Fruit fly (Drosophila melanogaster) whole organism, embryonic: Measurements from ENCODE around the gene abs.
A peak's percentile ranks its signal among the peaks of the same experiment; 100 is the strongest.

Experiments
- Bteb2 ChIP-seq: fragments of 200-800 bp; sonication (Bioruptor generic); optimal IDR thresholded peaks from 2 replicates; lab custom pipeline; 2016; ENCODE audit warnings: missing biosample characterization, missing genetic modification characterization
- CG10209 ChIP-seq: fragments of 200-800 bp; sonication (Bioruptor generic); optimal IDR thresholded peaks from 3 replicates; lab custom pipeline; 2017; ENCODE audit warnings: missing biosample characterization, mild to moderate bottlenecking, missing genetic modification characterization, missing genetic modification reagents
- CG10274 ChIP-seq: fragments of 200-800 bp; sonication (Bioruptor generic); optimal IDR thresholded peaks from 3 replicates; lab custom pipeline; 2017; ENCODE audit warnings: missing biosample characterization, mild to moderate bottlenecking, missing genetic modification characterization
- CG11085 ChIP-seq: fragments of 200-800 bp; sonication (Bioruptor generic); IDR thresholded peaks from 2 replicates; pipeline ENCODE4 v1.3.6; 2022; ENCODE audit warnings: missing biosample characterization, missing genetic modification characterization
- CG12236 ChIP-seq: fragments of 200-800 bp; sonication (Bioruptor generic); optimal IDR thresholded peaks from 2 replicates; lab custom pipeline; 2016; ENCODE audit warnings: missing biosample characterization, missing genetic modification characterization
- CG13775 ChIP-seq: fragments of 200-800 bp; sonication (Bioruptor generic); optimal IDR thresholded peaks from 3 replicates; lab custom pipeline; 2017; ENCODE audit warnings: missing biosample characterization, mild to moderate bottlenecking, missing genetic modification characterization
- CG14710 ChIP-seq: fragments of 200-800 bp; sonication (Bioruptor generic); optimal IDR thresholded peaks from 3 replicates; lab custom pipeline; 2019; ENCODE audit warnings: missing biosample characterization, mild to moderate bottlenecking, missing genetic modification characterization, moderate library complexity
- CG15514 ChIP-seq: fragments of 200-800 bp; sonication (Bioruptor generic); optimal IDR thresholded peaks from 3 replicates; lab custom pipeline; 2017; ENCODE audit warnings: missing biosample characterization, missing genetic modification characterization, mild to moderate bottlenecking, moderate library complexity, missing genetic modification reagents
- CG15696 ChIP-seq: fragments of 200-800 bp; sonication (Bioruptor generic); optimal IDR thresholded peaks from 2 replicates; lab custom pipeline; 2019; ENCODE audit warnings: missing biosample characterization, mild to moderate bottlenecking, missing genetic modification characterization, moderate library complexity
- CG16815 ChIP-seq: fragments of 200-800 bp; sonication (Bioruptor generic); optimal IDR thresholded peaks from 3 replicates; lab custom pipeline; 2017; ENCODE audit warnings: missing biosample characterization, mild to moderate bottlenecking, missing genetic modification characterization
- CG17328 ChIP-seq: fragments of 200-800 bp; sonication (Bioruptor generic); IDR thresholded peaks from 2 replicates; pipeline ENCODE4 v1.3.6; 2022; ENCODE audit warnings: missing biosample characterization, missing genetic modification characterization
- CG17361 ChIP-seq: fragments of 200-800 bp; sonication (Bioruptor generic); IDR thresholded peaks from 3 replicates; pipeline ENCODE4 v1.3.6; 2022; ENCODE audit warnings: missing biosample characterization, missing genetic modification characterization
- CG2199 ChIP-seq: fragments of 200-800 bp; sonication (Bioruptor generic); IDR thresholded peaks from 3 replicates; pipeline ENCODE4 v1.3.6; 2022; ENCODE audit warnings: missing biosample characterization, missing genetic modification characterization
- CG2202 ChIP-seq: fragments of 200-800 bp; sonication (Bioruptor generic); optimal IDR thresholded peaks from 2 replicates; lab custom pipeline; 2018; ENCODE audit warnings: missing biosample characterization, mild to moderate bottlenecking, missing genetic modification characterization
- CG30403 ChIP-seq: fragments of 200-800 bp; sonication (Bioruptor generic); optimal IDR thresholded peaks from 3 replicates; lab custom pipeline; 2016; ENCODE audit warnings: missing biosample characterization, missing genetic modification characterization
- CG31388 ChIP-seq: fragments of 200-800 bp; sonication (Bioruptor generic); optimal IDR thresholded peaks from 2 replicates; lab custom pipeline; 2016; ENCODE audit warnings: missing biosample characterization, missing genetic modification characterization
- CG3995 ChIP-seq: fragments of 200-800 bp; sonication (Bioruptor generic); optimal IDR thresholded peaks from 3 replicates; lab custom pipeline; 2016; ENCODE audit warnings: missing biosample characterization, missing genetic modification characterization
- CG42726 ChIP-seq: fragments of 200-800 bp; sonication (Bioruptor generic); IDR thresholded peaks from 2 replicates; pipeline ENCODE4 v1.3.6; 2022; ENCODE audit warnings: missing biosample characterization, missing genetic modification characterization; ENCODE audit not compliant: partially characterized antibody
- CG4424 ChIP-seq: fragments of 200-800 bp; sonication (Bioruptor generic); optimal IDR thresholded peaks from 3 replicates; lab custom pipeline; 2016; ENCODE audit warnings: missing biosample characterization, missing genetic modification characterization
- CG4617 ChIP-seq: fragments of 200-800 bp; sonication (Bioruptor generic); optimal IDR thresholded peaks from 3 replicates; lab custom pipeline; 2016; ENCODE audit warnings: missing biosample characterization, missing genetic modification characterization, borderline replicate concordance
- CG6175 ChIP-seq: fragments of 200-800 bp; sonication (Bioruptor generic); IDR thresholded peaks from 3 replicates; pipeline ENCODE4 v1.3.6; 2022; ENCODE audit warnings: missing biosample characterization, missing genetic modification characterization
- CG8089 ChIP-seq: fragments of 200-800 bp; sonication (Bioruptor generic); optimal IDR thresholded peaks from 3 replicates; lab custom pipeline; 2016; ENCODE audit warnings: missing biosample characterization, missing genetic modification characterization
- CG9437 ChIP-seq: fragments of 200-800 bp; sonication (Bioruptor generic); optimal IDR thresholded peaks from 2 replicates; lab custom pipeline; 2018; ENCODE audit warnings: missing biosample characterization, mild to moderate bottlenecking, missing genetic modification characterization
- Hr78 ChIP-seq, 2 experiments: fragments of 200-800 bp in 1 of 2; fragments of >200 bp in 1 of 2; sonication (Bioruptor generic) in 1 of 2; optimal IDR thresholded peaks; 2 replicates each; lab custom pipeline; 2017 to 2019; ENCODE audit warnings: missing biosample characterization in 2 of 2, missing genetic modification characterization in 2 of 2, mild to moderate bottlenecking in 1 of 2, moderate library complexity in 1 of 2
- Med ChIP-seq: fragments of 200-800 bp; sonication (Bioruptor generic); peaks from one replicate; lab custom pipeline; 2016; ENCODE audit warnings: missing biosample characterization, missing genetic modification characterization, mild to moderate bottlenecking, inconsistent platforms, moderate library complexity
- Myb ChIP-seq: fragments of 200-800 bp; sonication (Bioruptor generic); optimal IDR thresholded peaks from 2 replicates; lab custom pipeline; 2016; ENCODE audit warnings: missing biosample characterization, missing genetic modification characterization
- Neu2 ChIP-seq: fragments of 200-800 bp; sonication (Bioruptor generic); optimal IDR thresholded peaks from 3 replicates; lab custom pipeline; 2016; ENCODE audit warnings: missing biosample characterization, missing genetic modification characterization, borderline replicate concordance
- Scr ChIP-seq: fragments of 200-800 bp; sonication (Bioruptor generic); IDR thresholded peaks from 2 replicates; pipeline ENCODE4 v1.3.6; 2022; ENCODE audit warnings: missing biosample characterization, missing genetic modification characterization; ENCODE audit not compliant: partially characterized antibody
- Stat92E ChIP-seq, 3 experiments: fragments of >200 bp in 2 of 3; fragments of 200-800 bp in 1 of 3; sonication (Bioruptor generic) in 1 of 3; optimal IDR thresholded peaks; 2 replicates each; lab custom pipeline; 2017 to 2019; ENCODE audit warnings: missing biosample characterization in 3 of 3, missing genetic modification characterization in 3 of 3, mild to moderate bottlenecking in 1 of 3, moderate library complexity in 1 of 3
- YL-1 ChIP-seq: fragments of 200-800 bp; sonication (Bioruptor generic); optimal IDR thresholded peaks from 3 replicates; lab custom pipeline; 2017; ENCODE audit warnings: missing biosample characterization, mild to moderate bottlenecking, missing genetic modification characterization
- amos ChIP-seq: fragments of 200-800 bp; sonication (Bioruptor generic); IDR thresholded peaks from 2 replicates; pipeline ENCODE4 v1.3.6; 2022; ENCODE audit warnings: missing biosample characterization, missing genetic modification characterization; ENCODE audit not compliant: partially characterized antibody
- bbx ChIP-seq: fragments of 200-800 bp; sonication (Bioruptor generic); IDR thresholded peaks from 2 replicates; pipeline ENCODE4 v1.3.6; 2022; ENCODE audit warnings: missing biosample characterization, missing genetic modification characterization; ENCODE audit not compliant: partially characterized antibody
- grau ChIP-seq: fragments of 200-800 bp; optimal IDR thresholded peaks from 3 replicates; lab custom pipeline; 2019; ENCODE audit warnings: missing biosample characterization, mild to moderate bottlenecking, missing genetic modification characterization, moderate library complexity
- nerfin-2 ChIP-seq: fragments of 200-800 bp; sonication (Bioruptor generic); IDR thresholded peaks from 2 replicates; pipeline ENCODE4 v1.3.6; 2022; ENCODE audit warnings: missing biosample characterization, missing genetic modification characterization; ENCODE audit not compliant: partially characterized antibody
- nmo ChIP-seq: fragments of 200-800 bp; sonication (Bioruptor generic); optimal IDR thresholded peaks from 2 replicates; lab custom pipeline; 2018; ENCODE audit warnings: missing biosample characterization, mild to moderate bottlenecking, missing genetic modification characterization, moderate library complexity
- pb ChIP-seq: fragments of 200-800 bp; sonication (Bioruptor generic); optimal IDR thresholded peaks from 3 replicates; lab custom pipeline; 2016; ENCODE audit warnings: missing biosample characterization, missing genetic modification characterization
- pzg ChIP-seq: fragments of 200-800 bp; sonication (Bioruptor generic); optimal IDR thresholded peaks from 3 replicates; lab custom pipeline; 2018; ENCODE audit warnings: missing biosample characterization, mild to moderate bottlenecking, missing genetic modification characterization, moderate library complexity
- row ChIP-seq: fragments of 200-800 bp; sonication (Bioruptor generic); IDR thresholded peaks from 3 replicates; pipeline ENCODE4 v1.3.6; 2022; ENCODE audit warnings: missing biosample characterization, missing genetic modification characterization
- sens ChIP-seq: fragments of 200-800 bp; sonication (Bioruptor generic); peaks from one replicate; lab custom pipeline; 2016; ENCODE audit warnings: missing biosample characterization, missing genetic modification characterization
- slbo ChIP-seq: fragments of 200-800 bp; sonication (Bioruptor generic); IDR thresholded peaks from 2 replicates; pipeline ENCODE4 v1.3.6; 2022; ENCODE audit warnings: missing biosample characterization, missing genetic modification characterization
- sna ChIP-seq: fragments of 200-800 bp; sonication (Bioruptor generic); IDR thresholded peaks from 2 replicates; pipeline ENCODE4 v1.3.6; 2022; ENCODE audit warnings: missing biosample characterization, missing genetic modification characterization; ENCODE audit not compliant: partially characterized antibody
- ssp ChIP-seq: fragments of 200-800 bp; sonication (Bioruptor generic); IDR thresholded peaks from 2 replicates; pipeline ENCODE4 v1.3.6; 2022; ENCODE audit warnings: missing biosample characterization, missing genetic modification characterization
- tgo ChIP-seq: fragments of 200-800 bp; sonication (Bioruptor generic); IDR thresholded peaks from 3 replicates; pipeline ENCODE4 v1.3.6; 2022; ENCODE audit warnings: missing biosample characterization, missing genetic modification characterization
- vnd ChIP-seq: fragments of 200-800 bp; sonication (Bioruptor generic); IDR thresholded peaks from 3 replicates; pipeline ENCODE4 v1.3.6; 2022; ENCODE audit warnings: missing biosample characterization, missing genetic modification characterization; ENCODE audit not compliant: partially characterized antibody
- zf30C ChIP-seq: fragments of 200-800 bp; sonication (Bioruptor generic); optimal IDR thresholded peaks from 3 replicates; lab custom pipeline; 2018; ENCODE audit warnings: missing biosample characterization, mild to moderate bottlenecking, missing genetic modification characterization

The abs gene

DNA sequence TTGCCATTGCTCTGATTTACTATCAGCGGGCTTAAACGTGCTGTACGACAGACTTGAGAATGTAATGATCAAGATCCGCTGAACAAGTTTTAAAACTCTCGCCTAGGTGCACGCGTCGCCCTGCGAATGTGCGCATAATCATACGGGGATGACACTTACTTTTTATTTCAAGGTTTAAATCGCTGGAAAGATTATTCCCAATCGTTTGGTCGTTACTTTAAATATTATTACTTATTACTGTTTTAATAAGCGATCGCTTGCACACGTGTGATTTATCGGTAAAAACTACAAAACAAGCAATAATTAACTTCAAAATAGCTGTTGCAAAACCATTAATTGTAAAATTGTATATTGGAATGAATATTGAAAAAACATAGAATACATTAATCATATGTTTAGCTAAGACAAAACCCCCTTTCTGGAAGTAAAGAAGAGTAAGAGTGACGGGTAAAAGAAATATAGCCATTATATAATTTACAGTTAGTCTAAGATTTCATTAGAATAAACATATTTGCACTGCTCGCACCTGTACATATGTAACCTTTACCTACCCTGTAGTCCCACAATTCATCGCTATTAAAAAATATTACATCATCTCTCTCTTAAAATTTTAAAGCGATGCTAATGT, 3.6 kb upstream of the abs start, which contains the start of gene DhpD (continued):
- no peak for TF ChIP-seq pb (GFP tag; lab: Kevin White, UChicago)
- TF ChIP-seq CG2202 (tag; lab: Kevin White, UChicago) = no peak
- no peak for TF ChIP-seq sna
- no peak for TF ChIP-seq zf30C (GFP tag; lab: Kevin White, UChicago)
- peak; percentile 87 for TF ChIP-seq sens (GFP tag; lab: Kevin White, UChicago)
- peak; percentile 37 for TF ChIP-seq Myb (GFP tag; lab: Kevin White, UChicago)
- peak; percentile 80 for TF ChIP-seq CG17328
- TF ChIP-seq CG15514 (GFP tag; lab: Kevin White, UChicago) = peak; percentile 67
- peak; percentile 75 for TF ChIP-seq CG15696 (tag; lab: Kevin White, UChicago)
- peak; percentile 93 for TF ChIP-seq Med (GFP tag; lab: Kevin White, UChicago)
- no peak for TF ChIP-seq CG10274

DNA sequence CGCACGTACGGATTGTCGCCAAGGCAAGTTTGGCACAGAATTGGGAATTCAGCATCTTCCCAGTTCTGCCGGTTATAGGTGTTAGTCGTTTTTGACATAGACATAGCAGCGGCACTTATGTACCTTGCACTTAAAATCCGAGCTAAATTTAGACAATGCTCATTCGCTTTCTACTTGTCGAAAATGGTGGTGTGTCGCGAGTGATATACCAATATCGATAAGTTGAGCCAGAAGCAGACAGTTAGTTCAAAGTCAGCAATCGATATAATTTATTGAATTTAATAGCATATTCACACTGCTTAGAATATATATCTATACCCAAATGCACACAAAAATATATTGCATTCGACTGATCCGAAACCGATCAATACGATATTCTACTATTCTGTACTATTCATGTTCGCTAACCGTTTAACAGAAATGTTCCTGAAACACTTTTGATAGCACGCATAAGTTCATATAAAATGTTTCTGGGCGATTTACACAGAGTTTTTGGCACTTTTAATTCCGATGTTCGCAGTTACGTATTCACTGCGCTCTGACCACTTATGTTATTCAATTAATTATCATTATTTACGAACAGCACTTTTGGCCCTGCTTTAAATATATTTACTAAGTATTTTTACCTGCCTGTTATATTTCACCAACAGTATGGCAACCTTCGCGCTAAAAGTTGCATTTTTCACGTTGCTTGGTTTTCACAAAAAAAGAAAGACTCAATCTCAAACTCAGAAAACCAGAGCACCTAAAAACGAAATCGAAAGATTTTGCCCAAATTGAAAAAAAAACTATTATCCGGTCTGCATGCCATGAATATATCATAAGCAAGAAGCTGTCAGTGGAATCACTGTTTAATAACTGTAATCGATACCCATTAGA, 469 bp upstream of the abs start, which contains the start of gene CG14641:
Gene CG14641 (minus strand): TSS at position 204 of the 879 bp plus-strand sequence.
- peak in 1 of 3 experiments; percentile 86 for TF ChIP-seq Stat92E (GFP tag; optimal IDR thresholded peaks at IDR 0.05; lab: Kevin White, UChicago)
- no peak for TF ChIP-seq Neu2 (GFP tag; lab: Kevin White, UChicago)
- 0 out of 3 replicates have a peak, but pooled peaks have one; percentile 24 for TF ChIP-seq CG2199 (GFP tag; lab: Robert Waterston, UW)
- peak; percentile 19 for TF ChIP-seq CG30403 (GFP tag; lab: Kevin White, UChicago)
- TF ChIP-seq CG11085 (GFP tag; lab: Robert Waterston, UW) = no peak
- peak; percentile 60 for TF ChIP-seq CG42726 (GFP tag; lab: Robert Waterston, UW)
- TF ChIP-seq vnd = peak; percentile 38; the same call in 1 of the 3 replicates
- TF ChIP-seq CG16815 (GFP tag; lab: Kevin White, UChicago) = peak; percentile 22
- TF ChIP-seq CG8089 (GFP tag; lab: Kevin White, UChicago) = no peak
- TF ChIP-seq CG17361 (GFP tag; lab: Robert Waterston, UW) = peak; percentile 62
- no peak for TF ChIP-seq tgo (GFP tag; lab: Robert Waterston, UW)
- TF ChIP-seq pzg (GFP tag; lab: Kevin White, UChicago) = peak; percentile 45
- TF ChIP-seq CG4424 (GFP tag; lab: Kevin White, UChicago) = peak; percentile 16
- TF ChIP-seq CG12236 (GFP tag; lab: Kevin White, UChicago) = no peak
- TF ChIP-seq CG3995 = peak; percentile 66
- TF ChIP-seq YL-1 = peak; percentile 61
- peak; percentile 27; the same call in 1 of the 2 replicates for TF ChIP-seq slbo
- TF ChIP-seq Bteb2 (GFP tag; lab: Kevin White, UChicago) = no peak
- TF ChIP-seq bbx (GFP tag; lab: Robert Waterston, UW) = peak; percentile 49
- TF ChIP-seq CG6175 (GFP tag; lab: Robert Waterston, UW) = no peak
- 0 out of 2 replicates have a peak, but pooled peaks have one; percentile 21 for TF ChIP-seq nerfin-2 (GFP tag; lab: Robert Waterston, UW)
- peak in 1 of 2 experiments; percentile 44 for TF ChIP-seq Hr78 (GFP tag; optimal IDR thresholded peaks at IDR 0.05; lab: Kevin White, UChicago)
- peak; percentile 27 for TF ChIP-seq nmo (GFP tag; lab: Kevin White, UChicago)
- peak; percentile 28 for TF ChIP-seq CG9437 (GFP tag; lab: Kevin White, UChicago)
- TF ChIP-seq CG13775 (GFP tag; lab: Kevin White, UChicago) = peak; percentile 29
- TF ChIP-seq CG10209 = no peak
- peak; percentile 23 for TF ChIP-seq CG14710
- TF ChIP-seq grau (tag; lab: Kevin White, UChicago) = peak; percentile 1
- no peak for TF ChIP-seq CG31388 (GFP tag; lab: Kevin White, UChicago)
- peak; percentile 73 for TF ChIP-seq amos (GFP tag; lab: Robert Waterston, UW)
- TF ChIP-seq ssp (GFP tag; lab: Robert Waterston, UW) = peak; percentile 97
- peak; percentile 44 for TF ChIP-seq Scr
- TF ChIP-seq row (GFP tag; lab: Robert Waterston, UW) = peak; percentile 65
- TF ChIP-seq CG4617 (GFP tag; lab: Kevin White, UChicago) = peak; percentile 61
